Worm (Caenorhabditis elegans): ENCODE data around the gene nhr-180.

The nhr-180 gene

DNA sequence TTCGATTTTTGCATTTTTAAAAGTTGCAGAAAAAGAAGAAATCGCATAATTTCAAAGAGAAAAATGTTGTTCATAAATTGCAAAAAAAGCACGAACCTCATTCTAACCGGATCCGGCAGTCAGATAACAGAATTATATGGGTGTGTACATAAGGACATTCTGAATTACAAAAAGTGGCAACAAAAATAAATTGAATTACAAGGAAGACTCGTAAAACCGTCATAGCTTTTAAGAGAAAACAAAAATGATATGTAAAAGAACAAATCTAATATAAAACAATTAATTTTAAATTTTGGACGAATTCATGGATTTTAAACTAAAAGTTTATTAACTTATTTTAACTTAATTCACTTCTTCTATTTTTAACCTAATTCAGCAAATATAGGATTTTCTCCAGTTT, 7.1 kb downstream of the nhr-180 start, which contains the start of gene F31F4.17:
Gene F31F4.17 (minus strand): TSS at position 101 of the 400 bp plus-strand sequence.
- TF ChIP-seq lin-15B (tag; optimal IDR thresholded peaks at IDR 0.05) (no peak), mxl-3 (GFP tag; optimal IDR thresholded peaks at IDR 0.05) (no peak), mdl-1 (tag; optimal IDR thresholded peaks at IDR 0.05) (no peak), unc-39 (tag; optimal IDR thresholded peaks at IDR 0.05) (no peak), madf-9 (GFP tag; conservative IDR thresholded peaks at IDR 0.05) (no peak), tra-1 (GFP tag; IDR thresholded peaks at IDR 0.05) (no peak), egl-27 (tag; optimal IDR thresholded peaks at IDR 0.05) (no peak), ztf-11 (tag; optimal IDR thresholded peaks at IDR 0.05) (no peak), lir-3 (tag; optimal IDR thresholded peaks at IDR 0.05) (no peak), duxl-1 (tag; optimal IDR thresholded peaks at IDR 0.05; ENCODE audit: poor library complexity) (no peak)

ce11 chrV:658140-658539, 9.2 kb downstream of the nhr-180 start:
- peak; percentile 59; the same call in 1 of the 2 replicates for TF ChIP-seq lim-7 (GFP tag; IDR thresholded peaks at IDR 0.05)

- TF ChIP-seq egl-27 (tag; optimal IDR thresholded peaks at IDR 0.05) (no peak), hlh-30 (tag; optimal IDR thresholded peaks at IDR 0.05; ENCODE audit: insufficient read depth) (no peak), gei-8 (GFP tag; optimal IDR thresholded peaks at IDR 0.05) (no peak), zfp-3 (GFP tag; conservative IDR thresholded peaks at IDR 0.05) (no peak), ceh-62 (tag; optimal IDR thresholded peaks at IDR 0.05) (no peak), madf-5 (GFP tag; IDR thresholded peaks at IDR 0.05) (no peak), F44E2.7 (GFP tag; IDR thresholded peaks at IDR 0.05) (no peak), F10B5.3 (tag; optimal IDR thresholded peaks at IDR 0.05) (no peak), mxl-3 (GFP tag; optimal IDR thresholded peaks at IDR 0.05) (no peak), spr-3 (GFP tag; optimal IDR thresholded peaks at IDR 0.05) (no peak)
Observed at ce11 chrV:657678-658077, 9.6 kb downstream of the nhr-180 start, which contains the start of gene srh-246. srh-246 (minus strand) TSS chrV:657778.

- no peak for TF ChIP-seq lsy-2 (tag; optimal IDR thresholded peaks at IDR 0.05)
- no peak for TF ChIP-seq hif-1 (tag; optimal IDR thresholded peaks at IDR 0.05)
- TF ChIP-seq ceh-28 (tag; optimal IDR thresholded peaks at IDR 0.05) = no peak
- TF ChIP-seq zfp-3 (GFP tag; conservative IDR thresholded peaks at IDR 0.05) = no peak
- TF ChIP-seq madf-5 (GFP tag; IDR thresholded peaks at IDR 0.05) = no peak
- no peak for TF ChIP-seq saeg-2 (GFP tag; IDR thresholded peaks at IDR 0.05)
- TF ChIP-seq mes-2 (tag; optimal IDR thresholded peaks at IDR 0.05; ENCODE audit: poor library complexity, severe bottlenecking) = no peak
- TF ChIP-seq zip-11 (GFP tag; IDR thresholded peaks at IDR 0.05) = no peak
- no peak for TF ChIP-seq daf-12 (tag; optimal IDR thresholded peaks at IDR 0.05)
- TF ChIP-seq mdt-29 (GFP tag; IDR thresholded peaks at IDR 0.05) = no peak
- no peak for TF ChIP-seq pqm-1 (tag; optimal IDR thresholded peaks at IDR 0.05)
- no peak for TF ChIP-seq lin-13 (GFP tag; optimal IDR thresholded peaks at IDR 0.05)
- no peak for TF ChIP-seq cey-2 (tag; optimal IDR thresholded peaks at IDR 0.05; ENCODE audit: borderline replicate concordance, insufficient read depth)
- TF ChIP-seq D1046.2 (GFP tag; IDR thresholded peaks at IDR 0.05) = no peak
- no peak for TF ChIP-seq lir-3 (tag; optimal IDR thresholded peaks at IDR 0.05)
- TF ChIP-seq F49E8.2 (tag; optimal IDR thresholded peaks at IDR 0.05; ENCODE audit: borderline replicate concordance) = no peak
- TF ChIP-seq ZK337.2 (GFP tag; IDR thresholded peaks at IDR 0.05) = no peak
- TF ChIP-seq snpc-4 (tag; optimal IDR thresholded peaks at IDR 0.05) = no peak
Observed at ce11 chrV:655823-656222, 11.5 kb downstream of the nhr-180 start, which contains the start of gene srh-245. srh-245 (minus strand) TSS chrV:655923.

DNA sequence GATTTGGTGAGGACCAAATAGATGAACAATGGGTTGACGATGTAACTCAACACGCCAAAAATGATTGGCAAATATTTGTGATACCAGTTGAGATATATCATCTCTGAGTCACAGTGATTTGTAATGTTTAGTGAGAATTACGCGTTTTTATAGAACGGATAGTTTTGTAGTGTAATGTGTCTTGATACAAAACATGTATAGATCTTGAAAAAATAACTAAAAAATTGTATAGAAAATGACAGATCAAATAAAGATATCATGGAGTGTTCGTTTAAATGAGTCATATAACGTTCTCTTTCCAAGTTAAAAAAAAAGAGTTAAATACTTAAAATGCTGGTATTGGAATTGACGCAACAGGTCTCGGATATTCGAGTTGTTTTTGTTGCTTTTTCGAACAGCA, 12.9 kb downstream of the nhr-180 start, which contains the start of gene srj-6:
Gene srj-6 (minus strand): TSS at position 101 of the 400 bp plus-strand sequence.
- TF ChIP-seq zfp-2 (tag; optimal IDR thresholded peaks at IDR 0.05) (no peak), saeg-2 (GFP tag; IDR thresholded peaks at IDR 0.05) (no peak), daf-12 (tag; optimal IDR thresholded peaks at IDR 0.05) (no peak), ama-1 (optimal IDR thresholded peaks at IDR 0.05) (no peak), Y5F2A.4 (GFP tag; optimal IDR thresholded peaks at IDR 0.05) (no peak), nhr-42 (GFP tag; IDR thresholded peaks at IDR 0.05) (no peak), spr-3 (GFP tag; optimal IDR thresholded peaks at IDR 0.05) (no peak), fkh-10 (GFP tag; optimal IDR thresholded peaks at IDR 0.05) (no peak), lin-39 (tag; optimal IDR thresholded peaks at IDR 0.05) (no peak)
